Fruit fly (Drosophila melanogaster) whole organism, embryonic: ENCODE results near the gene CG14245.
A peak's percentile ranks its signal among the peaks of the same experiment; 100 is the strongest.

Experiments
- Abd-B ChIP-seq: fragments of 200-800 bp; sonication (Bioruptor generic); optimal IDR thresholded peaks from 2 replicates; lab custom pipeline; 2018; ENCODE audit warnings: missing biosample characterization, mild to moderate bottlenecking, missing genetic modification characterization, moderate library complexity
- Adf1 ChIP-seq: fragments of 200-800 bp; sonication (Bioruptor generic); IDR thresholded peaks from 2 replicates; pipeline ENCODE4 v1.3.6; 2022; ENCODE audit warnings: missing biosample characterization, missing genetic modification characterization
- Asciz ChIP-seq: fragments of 200-800 bp; sonication (Bioruptor generic); optimal IDR thresholded peaks from 2 replicates; lab custom pipeline; 2017; ENCODE audit warnings: missing biosample characterization, mild to moderate bottlenecking, missing genetic modification characterization, missing genetic modification reagents
- Awh ChIP-seq: fragments of 200-800 bp; sonication (Bioruptor generic); IDR thresholded peaks from 2 replicates; pipeline ENCODE4, ENCODE4 v1.3.6; 2022; ENCODE audit warnings: missing biosample characterization, missing genetic modification characterization
- CG10209 ChIP-seq: fragments of 200-800 bp; sonication (Bioruptor generic); optimal IDR thresholded peaks from 3 replicates; lab custom pipeline; 2017; ENCODE audit warnings: missing biosample characterization, mild to moderate bottlenecking, missing genetic modification characterization, missing genetic modification reagents
- CG12391 ChIP-seq: fragments of 200-800 bp; sonication (Bioruptor generic); optimal IDR thresholded peaks from 3 replicates; lab custom pipeline; 2018; ENCODE audit warnings: missing biosample characterization, mild to moderate bottlenecking, missing genetic modification characterization, moderate library complexity
- CG13287 ChIP-seq: fragments of 200-800 bp; sonication (Bioruptor generic); IDR thresholded peaks from 2 replicates; pipeline ENCODE4 v1.3.6; 2022; ENCODE audit warnings: missing biosample characterization, missing genetic modification characterization; ENCODE audit not compliant: partially characterized antibody
- CG2116 ChIP-seq: fragments of 200-800 bp; sonication (Bioruptor generic); optimal IDR thresholded peaks from 3 replicates; lab custom pipeline; 2018; ENCODE audit warnings: missing biosample characterization, mild to moderate bottlenecking, missing genetic modification characterization
- CG2712 ChIP-seq: fragments of 200-800 bp; optimal IDR thresholded peaks from 3 replicates; lab custom pipeline; 2019; ENCODE audit warnings: missing biosample characterization, mild to moderate bottlenecking, missing genetic modification characterization, moderate library complexity
- CG3847 ChIP-seq: fragments of 200-800 bp; sonication (Bioruptor generic); IDR thresholded peaks from 2 replicates; pipeline ENCODE4 v1.3.6; 2022; ENCODE audit warnings: missing biosample characterization, missing genetic modification characterization
- CG3995 ChIP-seq: fragments of 200-800 bp; sonication (Bioruptor generic); optimal IDR thresholded peaks from 3 replicates; lab custom pipeline; 2016; ENCODE audit warnings: missing biosample characterization, missing genetic modification characterization
- CG6654 ChIP-seq: fragments of 200-800 bp; sonication (Bioruptor generic); optimal IDR thresholded peaks from 2 replicates; lab custom pipeline; 2017; ENCODE audit warnings: missing biosample characterization, mild to moderate bottlenecking, missing genetic modification characterization
- CG7745 ChIP-seq: fragments of 200-800 bp; sonication (Bioruptor generic); optimal IDR thresholded peaks from 2 replicates; lab custom pipeline; 2018; ENCODE audit warnings: missing biosample characterization, mild to moderate bottlenecking, missing genetic modification characterization, moderate library complexity
- CG8765 ChIP-seq: fragments of 200-800 bp; sonication (Bioruptor generic); IDR thresholded peaks from 2 replicates; pipeline ENCODE4 v1.3.6; 2022; ENCODE audit warnings: missing biosample characterization, missing genetic modification characterization
- CG9609 ChIP-seq: fragments of 200-800 bp; sonication (Bioruptor generic); optimal IDR thresholded peaks from 3 replicates; lab custom pipeline; 2016; ENCODE audit warnings: missing biosample characterization, missing genetic modification characterization
- CG9797 ChIP-seq: fragments of 200-800 bp; sonication (Bioruptor generic); optimal IDR thresholded peaks from 3 replicates; lab custom pipeline; 2018; ENCODE audit warnings: missing biosample characterization, mild to moderate bottlenecking, missing genetic modification characterization
- CoRest ChIP-seq: fragments of 200-800 bp; sonication (Bioruptor generic); optimal IDR thresholded peaks from 3 replicates; lab custom pipeline; 2018; ENCODE audit warnings: missing biosample characterization, mild to moderate bottlenecking, missing genetic modification characterization, moderate library complexity
- CrebB ChIP-seq: fragments of 200-800 bp; sonication (Bioruptor generic); optimal IDR thresholded peaks from 3 replicates; lab custom pipeline; 2018; ENCODE audit warnings: missing biosample characterization, mild to moderate bottlenecking, missing genetic modification characterization
- D19A ChIP-seq: fragments of 200-800 bp; optimal IDR thresholded peaks from 3 replicates; lab custom pipeline; 2019; ENCODE audit warnings: missing biosample characterization, mild to moderate bottlenecking, missing genetic modification characterization, moderate library complexity
- Dbx ChIP-seq: fragments of 200-800 bp; sonication (Bioruptor generic); IDR thresholded peaks from 3 replicates; pipeline ENCODE4 v1.3.6; 2022; ENCODE audit warnings: missing biosample characterization, missing genetic modification characterization
- E2f2 ChIP-seq: fragments of 200-800 bp; sonication (Bioruptor generic); IDR thresholded peaks from 2 replicates; pipeline ENCODE4 v1.3.6; 2022; ENCODE audit warnings: missing biosample characterization, missing genetic modification characterization
- Hey ChIP-seq: fragments of 200-800 bp; sonication (Bioruptor generic); optimal IDR thresholded peaks from 3 replicates; lab custom pipeline; 2018; ENCODE audit warnings: missing biosample characterization, mild to moderate bottlenecking, missing genetic modification characterization
- MBD-R2 ChIP-seq: fragments of 200-800 bp; sonication (Bioruptor generic); IDR thresholded peaks from 2 replicates; pipeline ENCODE4 v1.3.6; 2022; ENCODE audit warnings: missing biosample characterization, missing genetic modification characterization
- Nf-YB ChIP-seq: fragments of 200-800 bp; sonication (Bioruptor generic); optimal IDR thresholded peaks from 3 replicates; lab custom pipeline; 2019; ENCODE audit warnings: missing biosample characterization, mild to moderate bottlenecking, missing genetic modification characterization, moderate library complexity
- Nf-YC ChIP-seq: fragments of 200-800 bp; optimal IDR thresholded peaks from 3 replicates; lab custom pipeline; 2019; ENCODE audit warnings: missing biosample characterization, mild to moderate bottlenecking, missing genetic modification characterization, moderate library complexity
- Rfx ChIP-seq: fragments of 200-800 bp; sonication (Bioruptor generic); IDR thresholded peaks from 2 replicates; pipeline ENCODE4 v1.3.6; 2022; ENCODE audit warnings: missing biosample characterization, missing genetic modification characterization
- TFAM ChIP-seq: fragments of 200-800 bp; sonication (Bioruptor generic); optimal IDR thresholded peaks from 2 replicates; lab custom pipeline; 2017; ENCODE audit warnings: missing biosample characterization, missing genetic modification characterization, inconsistent platforms
- Trl ChIP-seq, 3 experiments: fragments of >200 bp in 2 of 3; fragments of 200-800 bp in 1 of 3; sonication (Bioruptor generic) in 1 of 3; optimal IDR thresholded peaks; 2 replicates in 1 of 3; 3 replicates in 2 of 3; lab custom pipeline; 2016 to 2017; ENCODE audit warnings: missing biosample characterization in 1 of 3, missing genetic modification characterization in 1 of 3
- Vsx1 ChIP-seq: fragments of 200-800 bp; sonication (Bioruptor generic); optimal IDR thresholded peaks from 2 replicates; lab custom pipeline; 2017; ENCODE audit warnings: missing biosample characterization, mild to moderate bottlenecking, missing genetic modification characterization, missing genetic modification reagents
- ash1 ChIP-seq: fragments of 200-800 bp; sonication (Bioruptor generic); optimal IDR thresholded peaks from 2 replicates; lab custom pipeline; 2018; ENCODE audit warnings: missing biosample characterization, mild to moderate bottlenecking, missing genetic modification characterization
- bbx ChIP-seq: fragments of 200-800 bp; sonication (Bioruptor generic); IDR thresholded peaks from 2 replicates; pipeline ENCODE4 v1.3.6; 2022; ENCODE audit warnings: missing biosample characterization, missing genetic modification characterization; ENCODE audit not compliant: partially characterized antibody
- chm ChIP-seq: fragments of 200-800 bp; sonication (Bioruptor generic); IDR thresholded peaks from 2 replicates; pipeline ENCODE4 v1.3.6; 2022; ENCODE audit warnings: missing biosample characterization, missing genetic modification characterization
- crol ChIP-seq: fragments of 200-800 bp; sonication (Bioruptor generic); IDR thresholded peaks from 2 replicates; pipeline ENCODE4 v1.3.6; 2022; ENCODE audit warnings: missing biosample characterization, missing genetic modification characterization
- eyg ChIP-seq: fragments of 200-800 bp; sonication (Bioruptor generic); optimal IDR thresholded peaks from 3 replicates; lab custom pipeline; 2016; ENCODE audit warnings: missing biosample characterization, missing genetic modification characterization
- gfzf ChIP-seq: fragments of 200-800 bp; sonication (Bioruptor generic); optimal IDR thresholded peaks from 2 replicates; lab custom pipeline; 2016; ENCODE audit warnings: missing biosample characterization, mild to moderate bottlenecking, missing genetic modification characterization, moderate library complexity
- grn ChIP-seq: fragments of 200-800 bp; sonication (Bioruptor generic); optimal IDR thresholded peaks from 3 replicates; lab custom pipeline; 2017; ENCODE audit warnings: missing biosample characterization, missing genetic modification characterization
- gt ChIP-seq: fragments of 200-800 bp; sonication (Bioruptor generic); IDR thresholded peaks from 2 replicates; pipeline ENCODE4 v1.3.6; 2022; ENCODE audit warnings: missing biosample characterization, missing genetic modification characterization
- hb ChIP-seq: fragments of 200-800 bp; sonication (Bioruptor generic); IDR thresholded peaks from 3 replicates; pipeline ENCODE4 v1.3.6; 2022; ENCODE audit warnings: missing biosample characterization, missing genetic modification characterization; ENCODE audit not compliant: partially characterized antibody
- hbn ChIP-seq: fragments of 200-800 bp; sonication (Bioruptor generic); IDR thresholded peaks from 2 replicates; pipeline ENCODE4 v1.3.6; 2022; ENCODE audit warnings: missing biosample characterization, missing genetic modification characterization; ENCODE audit not compliant: partially characterized antibody
- insv ChIP-seq, 2 experiments: fragments of 200-800 bp; sonication (Bioruptor generic); optimal IDR thresholded peaks; 3 replicates each; lab custom pipeline; 2016 to 2018; ENCODE audit warnings: missing biosample characterization in 2 of 2, missing genetic modification characterization in 2 of 2
- jigr1 ChIP-seq: fragments of 200-800 bp; sonication (Bioruptor generic); IDR thresholded peaks from 3 replicates; pipeline ENCODE4 v1.3.6; 2022; ENCODE audit warnings: missing biosample characterization, missing genetic modification characterization
- otp ChIP-seq: fragments of 200-800 bp; sonication (Bioruptor generic); IDR thresholded peaks from 3 replicates; pipeline ENCODE4, ENCODE4 v1.3.6; 2022; ENCODE audit warnings: missing biosample characterization, missing genetic modification characterization
- repo ChIP-seq: fragments of 200-800 bp; sonication (Bioruptor generic); optimal IDR thresholded peaks from 2 replicates; lab custom pipeline; 2016; ENCODE audit warnings: missing biosample characterization, missing genetic modification characterization
- tio ChIP-seq: fragments of 200-800 bp; sonication (Bioruptor generic); optimal IDR thresholded peaks from 2 replicates; lab custom pipeline; 2017; ENCODE audit warnings: missing biosample characterization, missing genetic modification characterization, inconsistent platforms
- tll ChIP-seq, 2 experiments: fragments of 200-800 bp in 1 of 2; fragments of >200 bp in 1 of 2; sonication (Bioruptor generic) in 1 of 2; optimal IDR thresholded peaks; 2 replicates each; lab custom pipeline; 2017 to 2019; ENCODE audit warnings: missing biosample characterization in 2 of 2, missing genetic modification characterization in 2 of 2, mild to moderate bottlenecking in 1 of 2, moderate library complexity in 1 of 2
- trem ChIP-seq: fragments of 200-800 bp; optimal IDR thresholded peaks from 3 replicates; lab custom pipeline; 2019; ENCODE audit warnings: missing biosample characterization, mild to moderate bottlenecking, missing genetic modification characterization, moderate library complexity
- z ChIP-seq: fragments of 200-800 bp; sonication (Bioruptor generic); IDR thresholded peaks from 3 replicates; pipeline ENCODE4 v1.3.6; 2022; ENCODE audit warnings: missing biosample characterization, missing genetic modification characterization

The CG14245 gene

dm6 chr3R:26717864-26718263, 10.7 kb upstream of the CG14245 start, which contains the start of gene Yif1 (continued):
- TF ChIP-seq Rfx (GFP tag; lab: Robert Waterston, UW): peak; percentile 6; the same call in 1 of the 2 replicates
- TF ChIP-seq CG8765 (GFP tag; lab: Robert Waterston, UW): no peak
- peak; percentile 16; the same call in 1 of the 2 replicates for TF ChIP-seq MBD-R2 (GFP tag; lab: Robert Waterston, UW)
- TF ChIP-seq CG3995: peak; percentile 50
- no peak for TF ChIP-seq Vsx1 (GFP tag; lab: Kevin White, UChicago)
- TF ChIP-seq tio (GFP tag; lab: Kevin White, UChicago): no peak

DNA sequence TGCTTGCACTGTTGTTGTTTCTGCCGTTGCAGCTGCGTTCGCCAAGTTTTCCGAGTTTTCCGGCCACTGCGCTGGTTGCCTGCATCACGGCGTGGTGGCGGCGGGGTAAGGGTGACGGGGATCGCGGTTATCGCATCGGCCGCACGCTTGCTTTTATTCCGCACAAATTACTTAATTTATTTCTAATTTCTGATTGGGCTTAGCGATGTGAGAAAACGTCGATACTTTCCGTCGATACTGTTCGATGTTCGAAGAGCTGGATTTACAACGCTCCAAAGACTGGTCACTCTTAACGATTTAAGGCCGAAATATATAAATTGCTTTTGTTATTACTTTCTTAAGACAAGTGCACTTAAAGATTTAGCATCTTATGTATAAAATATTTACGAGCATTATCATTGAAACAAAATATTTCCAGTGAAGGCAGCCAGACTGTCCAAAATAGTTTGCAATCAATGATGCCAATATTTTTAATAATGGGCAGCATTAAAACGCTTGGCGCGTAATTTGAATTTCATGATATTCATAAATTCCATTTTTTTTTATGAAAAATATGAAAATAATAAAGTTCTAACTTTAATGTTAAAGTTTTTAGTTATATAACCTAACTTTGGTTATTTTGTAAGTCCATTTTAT, 3.4 kb upstream of the CG14245 start, which contains the start of gene CG6420:
TSS of gene CG6420 (minus strand) at position 240 of the 636 bp plus-strand sequence.
- TF ChIP-seq CG3847 (peak; percentile 83), Dbx (GFP tag; lab: Robert Waterston, UW) (0 out of 3 replicates have a peak, but pooled peaks have one; percentile 10), gfzf (peak; percentile 82), CG9797 (GFP tag; lab: Kevin White, UChicago) (peak; percentile 55), eyg (GFP tag; lab: Kevin White, UChicago) (no peak), z (GFP tag; lab: Robert Waterston, UW) (no peak), insv (GFP tag; optimal IDR thresholded peaks at IDR 0.05; lab: Kevin White, UChicago) (peak in 1 of 2 experiments; percentile 81), Nf-YB (GFP tag; lab: Kevin White, UChicago) (no peak), chm (GFP tag; lab: Robert Waterston, UW) (no peak), repo (GFP tag; lab: Kevin White, UChicago) (no peak), hbn (GFP tag; lab: Robert Waterston, UW) (peak; percentile 91), Trl (optimal IDR thresholded peaks at IDR 0.05; lab: Kevin White, UChicago) (peak in 1 of 2 experiments; percentile 28), Trl (GFP tag; optimal IDR thresholded peaks at IDR 0.05; lab: Kevin White, UChicago) (no peak), Nf-YC (tag; lab: Kevin White, UChicago) (peak; percentile 65), CG2712 (peak; percentile 41), CG7745 (tag; lab: Kevin White, UChicago) (peak; percentile 49), CG10209 (GFP tag; lab: Kevin White, UChicago) (no peak), CG6654 (no peak), trem (tag; lab: Kevin White, UChicago) (peak; percentile 27), tll (GFP tag; optimal IDR thresholded peaks at IDR 0.05; lab: Kevin White, UChicago) (no peak), CG2116 (GFP tag; lab: Kevin White, UChicago) (peak; percentile 29), otp (GFP tag; lab: Robert Waterston, UW) (no peak), Asciz (GFP tag; lab: Kevin White, UChicago) (no peak), grn (GFP tag; lab: Kevin White, UChicago) (no peak), bbx (GFP tag; lab: Robert Waterston, UW) (peak; percentile 88), Abd-B (GFP tag; lab: Kevin White, UChicago) (peak; percentile 37), CG13287 (GFP tag; lab: Robert Waterston, UW) (peak; percentile 90), CoRest (tag; lab: Kevin White, UChicago) (peak; percentile 5), D19A (no peak), hb (GFP tag; lab: Robert Waterston, UW) (peak; percentile 74), TFAM (GFP tag; lab: Kevin White, UChicago) (no peak), E2f2 (GFP tag; lab: Robert Waterston, UW) (peak; percentile 98), CrebB (tag; lab: Kevin White, UChicago) (no peak), CG12391 (tag; lab: Kevin White, UChicago) (peak; percentile 9), ash1 (GFP tag; lab: Kevin White, UChicago) (no peak), CG9609 (GFP tag; lab: Kevin White, UChicago) (no peak), crol (GFP tag; lab: Robert Waterston, UW) (peak; percentile 61), Adf1 (no peak), Awh (GFP tag; lab: Robert Waterston, UW) (no peak), Rfx (GFP tag; lab: Robert Waterston, UW) (peak; percentile 31; the same call in 1 of the 2 replicates), gt (GFP tag; lab: Robert Waterston, UW) (no peak), jigr1 (GFP tag; lab: Robert Waterston, UW) (no peak), Hey (tag; lab: Kevin White, UChicago) (no peak)
